Fruit fly (Drosophila melanogaster): ENCODE results near the gene Muted.

The Muted gene

DNA sequence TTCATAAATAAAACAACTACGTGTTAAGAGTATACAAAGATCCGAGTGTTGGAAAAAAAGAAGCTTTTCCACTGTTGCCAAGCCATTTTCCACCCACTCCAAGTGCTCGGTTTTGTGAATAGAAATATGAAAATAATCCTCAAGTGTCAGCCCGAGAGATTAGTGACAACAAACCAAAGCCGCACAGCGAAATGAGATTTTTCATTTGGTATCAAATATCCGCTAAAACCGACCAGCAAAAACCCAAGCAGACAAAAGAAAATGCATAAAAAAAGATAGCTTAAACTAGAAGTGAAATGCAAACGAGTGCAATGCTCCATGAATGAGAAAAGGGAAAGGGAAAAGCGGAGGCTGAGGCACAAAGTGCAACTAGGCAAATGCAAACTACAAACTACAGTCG, 11.0 kb upstream of the Muted start, which contains the start of gene rdhB:
TSS of gene rdhB (plus strand) at position 301 of the 400 bp plus-strand sequence.
- no peak for TF ChIP-seq Rel (GFP tag; optimal IDR thresholded peaks at IDR 0.05)
- no peak for TF ChIP-seq Rel (tag; optimal IDR thresholded peaks at IDR 0.05)
- no peak for TF ChIP-seq N (GFP tag; optimal IDR thresholded peaks at IDR 0.05)
- no peak for TF ChIP-seq sv (GFP tag; optimal IDR thresholded peaks at IDR 0.05)
- no peak for TF ChIP-seq Vsx2 (GFP tag; optimal IDR thresholded peaks at IDR 0.05; ENCODE audit: partially characterized antibody)
- no peak for TF ChIP-seq Sp1 (GFP tag; optimal IDR thresholded peaks at IDR 0.05)

DNA sequence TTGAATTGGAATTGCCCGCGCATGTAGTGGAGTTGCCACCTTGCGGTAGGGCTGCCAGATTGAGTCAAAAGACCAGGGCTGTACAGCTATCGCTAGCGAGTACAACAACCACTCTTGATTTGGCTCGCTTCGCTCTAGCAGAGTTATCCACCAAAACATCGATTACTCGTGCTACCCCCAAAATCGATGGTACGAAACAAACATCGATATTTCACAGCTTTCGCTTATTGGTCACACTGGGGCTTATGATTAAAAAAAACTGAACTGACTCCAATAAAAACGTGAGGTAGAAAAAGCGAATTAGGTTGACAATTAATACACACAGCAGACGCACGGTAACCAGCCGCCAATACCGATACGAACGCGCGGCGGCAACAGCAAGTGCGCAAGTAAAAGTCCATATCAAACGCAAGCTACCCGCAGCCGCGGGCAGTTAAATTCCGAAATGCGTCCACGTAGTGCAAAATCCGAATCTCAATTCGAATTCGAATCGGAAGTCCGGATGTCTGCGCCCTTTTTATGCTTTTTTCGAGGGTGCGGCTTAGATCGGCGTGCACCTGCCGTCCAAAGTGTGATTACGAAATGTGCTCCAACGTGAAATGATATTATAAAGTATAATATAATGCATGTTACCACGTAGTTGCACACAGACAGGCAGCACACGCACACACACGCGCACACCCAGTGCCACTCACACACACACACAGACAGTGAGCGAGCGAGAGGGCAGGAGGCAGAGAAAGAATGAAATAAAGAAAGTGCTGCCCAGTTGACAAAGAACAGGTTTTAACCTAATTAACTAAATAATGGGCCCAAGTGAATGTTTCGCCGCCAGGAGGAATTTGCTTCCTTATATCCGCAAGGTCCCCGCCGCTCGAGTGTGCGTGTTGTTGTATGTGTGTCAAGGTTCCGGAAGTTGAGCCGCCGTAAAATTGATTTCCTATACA, 5.7 kb upstream of the Muted start, which contains the start of gene Sar1:
TSS of gene Sar1 (plus strand) at position 222 of the 947 bp plus-strand sequence.
- no peak for TF ChIP-seq dmrt93B (GFP tag; optimal IDR thresholded peaks at IDR 0.05)
- TF ChIP-seq OdsH (GFP tag; optimal IDR thresholded peaks at IDR 0.05) = no peak
- TF ChIP-seq sv (GFP tag; optimal IDR thresholded peaks at IDR 0.05) = no peak
- TF ChIP-seq Dif (GFP tag; optimal IDR thresholded peaks at IDR 0.05; ENCODE audit: partially characterized antibody) = no peak
- TF ChIP-seq Abd-B (GFP tag; optimal IDR thresholded peaks at IDR 0.05) = no peak
- no peak for TF ChIP-seq pan (optimal IDR thresholded peaks at IDR 0.05)
- TF ChIP-seq h (GFP tag; optimal IDR thresholded peaks at IDR 0.05) = peak; percentile 30
- TF ChIP-seq CG9705 (GFP tag; optimal IDR thresholded peaks at IDR 0.05) = no peak
- no peak for TF ChIP-seq jim (GFP tag; optimal IDR thresholded peaks at IDR 0.05)
- TF ChIP-seq CG32264 (GFP tag; optimal IDR thresholded peaks at IDR 0.05) = no peak
- peak; percentile 31 for TF ChIP-seq HLH106 (tag; optimal IDR thresholded peaks at IDR 0.05)
- TF ChIP-seq dl (GFP tag; optimal IDR thresholded peaks at IDR 0.05; ENCODE audit: insufficient read depth in 1 of 2, partially characterized antibody in 2 of 2) = no peak
- TF ChIP-seq Mio (GFP tag; optimal IDR thresholded peaks at IDR 0.05) = no peak
- TF ChIP-seq brk (GFP tag; optimal IDR thresholded peaks at IDR 0.05) = no peak
- no peak for TF ChIP-seq lola (GFP tag; optimal IDR thresholded peaks at IDR 0.05)
- TF ChIP-seq sage (GFP tag; optimal IDR thresholded peaks at IDR 0.05) = no peak
- peak; percentile 30 for TF ChIP-seq N (GFP tag; optimal IDR thresholded peaks at IDR 0.05)
- no peak for TF ChIP-seq Hr83 (GFP tag; optimal IDR thresholded peaks at IDR 0.05; ENCODE audit: poor library complexity, severe bottlenecking)
- no peak for TF ChIP-seq Rel (GFP tag; optimal IDR thresholded peaks at IDR 0.05)
- no peak for TF ChIP-seq Rel (tag; optimal IDR thresholded peaks at IDR 0.05)
- no peak for TF ChIP-seq psq (GFP tag; optimal IDR thresholded peaks at IDR 0.05)
- no peak for TF ChIP-seq woc (GFP tag; optimal IDR thresholded peaks at IDR 0.05)
- peak; percentile 82 for TF ChIP-seq Vsx2 (GFP tag; optimal IDR thresholded peaks at IDR 0.05; ENCODE audit: partially characterized antibody)
- TF ChIP-seq Hr78 (GFP tag; optimal IDR thresholded peaks at IDR 0.05) = no peak
- TF ChIP-seq rgr (GFP tag; optimal IDR thresholded peaks at IDR 0.05) = no peak
- no peak for TF ChIP-seq usp (GFP tag; optimal IDR thresholded peaks at IDR 0.05)
- TF ChIP-seq dsf (GFP tag; optimal IDR thresholded peaks at IDR 0.05; ENCODE audit: borderline replicate concordance) = no peak
- TF ChIP-seq CrebA (GFP tag; optimal IDR thresholded peaks at IDR 0.05; ENCODE audit: borderline replicate concordance) = no peak
- no peak for TF ChIP-seq Sp1 (GFP tag; optimal IDR thresholded peaks at IDR 0.05)
- peak in 1 of 2 experiments; percentile 34 for TF ChIP-seq foxo (GFP tag; optimal IDR thresholded peaks at IDR 0.05)
- no peak for TF ChIP-seq ey (GFP tag; optimal IDR thresholded peaks at IDR 0.05)
- no peak for TF ChIP-seq Dfd (GFP tag; optimal IDR thresholded peaks at IDR 0.05)
- TF ChIP-seq Jra (GFP tag; optimal IDR thresholded peaks at IDR 0.05) = no peak
- peak; percentile 10 for TF ChIP-seq br (GFP tag; optimal IDR thresholded peaks at IDR 0.05)
- TF ChIP-seq fru (GFP tag; optimal IDR thresholded peaks at IDR 0.05) = no peak
- TF ChIP-seq Myc (optimal IDR thresholded peaks at IDR 0.05) = peak; percentile 10
- TF ChIP-seq GATAd (GFP tag; optimal IDR thresholded peaks at IDR 0.05) = no peak
- no peak for TF ChIP-seq Hnf4 (GFP tag; optimal IDR thresholded peaks at IDR 0.05)
- TF ChIP-seq tai (GFP tag; optimal IDR thresholded peaks at IDR 0.05) = no peak
